Worm (Caenorhabditis elegans) whole organism, L3 larva: ENCODE results near the gene C37C3.12.

Source experiments
- R02D3.7 ChIP-seq: fragments of 150-350 bp; optimal IDR thresholded peaks from 2 replicates; lab custom pipeline; 2014; ENCODE audit warnings: missing biosample characterization, missing genetic modification characterization
- ZK546.5 ChIP-seq: sonication (generic microtip); optimal IDR thresholded peaks from 2 replicates; lab custom pipeline; 2017; ENCODE audit warnings: missing biosample characterization, missing genetic modification characterization
- ceh-28 ChIP-seq: fragments of 150-350 bp; optimal IDR thresholded peaks from 2 replicates; lab custom pipeline; 2014; ENCODE audit warnings: missing biosample characterization, missing genetic modification reagents, missing genetic modification characterization
- ceh-9 ChIP-seq: sonication (generic microtip); optimal IDR thresholded peaks from 2 replicates; lab custom pipeline; 2018; ENCODE audit warnings: missing biosample characterization, missing genetic modification characterization
- elt-1 ChIP-seq: fragments of 150-350 bp; optimal IDR thresholded peaks from 2 replicates; lab custom pipeline; 2014; ENCODE audit warnings: missing biosample characterization, missing genetic modification characterization
- eor-1 ChIP-seq, 2 experiments: fragments of 150-350 bp; optimal IDR thresholded peaks; 2 replicates each; lab custom pipeline; 2014 to 2018; ENCODE audit warnings: missing biosample characterization in 2 of 2, missing genetic modification characterization in 2 of 2
- fkh-10 ChIP-seq: sonication (generic microtip); optimal IDR thresholded peaks from 2 replicates; lab custom pipeline; 2017; ENCODE audit warnings: missing biosample characterization, missing genetic modification reagents, missing genetic modification characterization
- fos-1 ChIP-seq: fragments of 150-350 bp; optimal IDR thresholded peaks from 2 replicates; lab custom pipeline; 2014; ENCODE audit warnings: missing biosample characterization, missing genetic modification characterization
- jun-1 ChIP-seq: fragments of 150-350 bp; optimal IDR thresholded peaks from 2 replicates; lab custom pipeline; 2014; ENCODE audit warnings: missing biosample characterization, missing genetic modification reagents, missing genetic modification characterization
- lin-39 ChIP-seq: fragments of 150-350 bp; optimal IDR thresholded peaks from 2 replicates; lab custom pipeline; 2018; ENCODE audit warnings: missing biosample characterization, missing genetic modification reagents, missing genetic modification characterization
- lsy-12 ChIP-seq: sonication (generic microtip); optimal IDR thresholded peaks from 2 replicates; lab custom pipeline; 2016; ENCODE audit warnings: mild to moderate bottlenecking, missing genetic modification characterization, missing compliant biosample characterization
- mdl-1 ChIP-seq: fragments of 150-350 bp; optimal IDR thresholded peaks from 2 replicates; lab custom pipeline; 2014; ENCODE audit warnings: missing biosample characterization, missing genetic modification characterization
- mml-1 ChIP-seq: fragments of 150-350 bp; sonication (generic microtip); optimal IDR thresholded peaks from 3 replicates; lab custom pipeline; 2014; ENCODE audit warnings: missing biosample characterization, missing genetic modification characterization
- nfya-1 ChIP-seq: sonication (generic microtip); optimal IDR thresholded peaks from 2 replicates; lab custom pipeline; 2017; ENCODE audit warnings: missing genetic modification characterization, mild to moderate bottlenecking, missing compliant biosample characterization, antibody characterized with exemption, moderate library complexity; ENCODE audit not compliant: insufficient read depth
- nhr-11 ChIP-seq: fragments of 150-350 bp; optimal IDR thresholded peaks from 2 replicates; lab custom pipeline; 2014; ENCODE audit warnings: missing biosample characterization, missing genetic modification characterization
- nhr-12 ChIP-seq: fragments of 150-350 bp; optimal IDR thresholded peaks from 2 replicates; lab custom pipeline; 2014; ENCODE audit warnings: missing biosample characterization, missing genetic modification characterization
- nhr-23 ChIP-seq: fragments of 150-350 bp; optimal IDR thresholded peaks from 2 replicates; lab custom pipeline; 2014; ENCODE audit warnings: missing biosample characterization, missing genetic modification reagents, missing genetic modification characterization
- nhr-25 ChIP-seq: sonication (generic microtip); optimal IDR thresholded peaks from 2 replicates; lab custom pipeline; 2017; ENCODE audit warnings: missing biosample characterization, missing genetic modification characterization
- nhr-43 ChIP-seq: sonication (generic microtip); optimal IDR thresholded peaks from 2 replicates; lab custom pipeline; 2016; ENCODE audit warnings: mild to moderate bottlenecking, missing genetic modification characterization, missing compliant biosample characterization; ENCODE audit not compliant: poor library complexity, severe bottlenecking
- nhr-77 ChIP-seq: fragments of 150-350 bp; optimal IDR thresholded peaks from 2 replicates; lab custom pipeline; 2014; ENCODE audit warnings: missing biosample characterization, missing genetic modification characterization
- pha-4 ChIP-seq: fragments of 150-350 bp; optimal IDR thresholded peaks from 2 replicates; lab custom pipeline; 2014; ENCODE audit warnings: missing biosample characterization, missing genetic modification reagents, missing genetic modification characterization
- pqm-1 ChIP-seq: fragments of 150-350 bp; optimal IDR thresholded peaks from 2 replicates; lab custom pipeline; 2017; ENCODE audit warnings: missing biosample characterization, missing genetic modification characterization, inconsistent platforms
- sea-2 ChIP-seq: fragments of 150-350 bp; sonication (generic microtip); optimal IDR thresholded peaks from 4 replicates; lab custom pipeline; 2014; ENCODE audit warnings: missing biosample characterization, missing genetic modification reagents, missing genetic modification characterization
- snpc-4 ChIP-seq: fragments of 150-350 bp; optimal IDR thresholded peaks from 2 replicates; lab custom pipeline; 2014; ENCODE audit warnings: missing biosample characterization, missing genetic modification characterization
- zag-1 ChIP-seq: fragments of 150-350 bp; optimal IDR thresholded peaks from 2 replicates; lab custom pipeline; 2014; ENCODE audit warnings: missing biosample characterization, missing genetic modification characterization
- ztf-4 ChIP-seq: fragments of 150-350 bp; optimal IDR thresholded peaks from 2 replicates; lab custom pipeline; 2014; ENCODE audit warnings: missing biosample characterization, missing genetic modification characterization

C37C3.12 gene

DNA sequence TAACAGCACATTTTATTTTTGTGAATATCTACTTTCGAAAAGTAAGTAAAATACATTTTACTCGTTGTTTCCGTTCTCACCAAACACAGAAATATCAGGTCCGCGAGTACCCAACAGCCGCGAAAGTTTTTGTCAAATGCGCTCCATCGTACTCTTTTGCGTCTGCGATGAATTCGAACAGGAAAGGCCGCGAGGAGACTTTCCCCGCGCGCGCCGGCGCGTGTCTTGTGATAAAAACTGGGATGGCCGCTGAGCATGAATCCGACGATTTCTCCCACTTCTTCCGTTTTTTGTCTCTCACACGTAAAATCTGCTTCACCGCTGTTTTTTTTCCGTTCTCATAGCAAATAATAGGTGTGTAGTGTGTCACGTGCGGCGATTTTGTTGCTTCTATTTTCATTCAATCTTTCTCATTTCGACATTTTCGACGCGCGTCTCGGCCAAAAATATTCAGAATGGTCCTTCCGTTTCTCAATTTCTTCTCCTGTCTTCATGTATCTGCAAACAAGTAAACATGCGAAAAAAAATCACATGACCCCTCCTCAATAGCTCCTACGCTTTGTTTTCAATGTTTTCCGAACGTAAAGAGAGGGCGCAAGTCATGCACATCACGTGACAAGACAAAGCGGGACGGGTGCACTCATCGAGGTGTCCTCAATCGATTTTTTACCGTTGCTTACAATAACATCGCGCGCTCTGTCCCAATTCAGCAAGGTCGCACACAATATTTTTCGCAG lies 35.2 kb downstream of the C37C3.12 start, which contains the start of gene uvs-1 (continued):
- no peak for TF ChIP-seq mdl-1 (tag; lab: Kevin White, UChicago)
- TF ChIP-seq zag-1 (tag; lab: Kevin White, UChicago), result no peak
- TF ChIP-seq nhr-43 (tag; lab: Kevin White, UChicago), result no peak
- TF ChIP-seq nhr-25, result peak; percentile 56
- peak; percentile 87 for TF ChIP-seq lin-39 (tag; lab: Kevin White, UChicago)
- TF ChIP-seq ceh-9 (tag; lab: Kevin White, UChicago), result no peak
- no peak for TF ChIP-seq ZK546.5 (tag; lab: Kevin White, UChicago)
- TF ChIP-seq snpc-4, result peak; percentile 30
- TF ChIP-seq fos-1 (tag; lab: Kevin White, UChicago), result no peak
- peak; percentile 56 for TF ChIP-seq ceh-28 (tag; lab: Kevin White, UChicago)
- TF ChIP-seq nhr-12 (tag; lab: Kevin White, UChicago), result no peak
- TF ChIP-seq nfya-1 (tag; lab: Kevin White, UChicago), result peak; percentile 64
- no peak for TF ChIP-seq elt-1
- TF ChIP-seq R02D3.7 (tag; lab: Kevin White, UChicago), result no peak
- no peak for TF ChIP-seq ztf-4
- no peak for TF ChIP-seq eor-1 (tag; optimal IDR thresholded peaks at IDR 0.05; lab: Kevin White, UChicago)
- no peak for TF ChIP-seq pqm-1 (tag; lab: Kevin White, UChicago)
- TF ChIP-seq jun-1 (tag; lab: Kevin White, UChicago), result peak; percentile 18
- TF ChIP-seq sea-2 (GFP tag; lab: Kevin White, UChicago), result no peak
- peak; percentile 25 for TF ChIP-seq nhr-23 (tag; lab: Kevin White, UChicago)

DNA sequence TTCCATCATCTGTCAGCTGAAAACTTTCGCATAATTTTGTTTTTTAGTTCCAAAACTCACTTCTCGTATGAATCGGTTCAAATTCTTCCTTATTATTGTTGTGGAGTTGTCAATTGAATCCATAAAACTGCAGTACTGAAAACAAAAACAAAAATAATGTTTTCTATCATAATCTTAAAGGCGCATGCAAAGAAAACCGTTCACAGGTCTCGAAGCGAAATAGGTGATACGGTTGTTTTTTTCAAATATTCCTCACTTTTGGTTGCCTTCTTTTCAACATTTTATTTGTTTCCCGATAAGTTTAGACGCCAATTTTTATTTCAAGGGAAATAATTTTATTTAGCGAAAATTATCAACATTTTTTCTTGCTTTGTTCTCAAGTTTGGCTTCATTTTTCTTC lies 35.8 kb downstream of the C37C3.12 start:
- TF ChIP-seq lin-39 (tag; lab: Kevin White, UChicago) (no peak), lsy-12 (no peak), mml-1 (tag; lab: Kevin White, UChicago) (no peak), fkh-10 (GFP tag; lab: Kevin White, UChicago) (no peak), nhr-11 (no peak)

ce11 chrV:7798079-7798478 lies 41.3 kb downstream of the C37C3.12 start, which contains the start of gene ZK742.7:
ZK742.7 (plus strand) TSS chrV:7798379.
- TF ChIP-seq fkh-10 (GFP tag; lab: Kevin White, UChicago), result peak; percentile 15
- no peak for TF ChIP-seq nhr-11

- TF ChIP-seq mdl-1 (tag; lab: Kevin White, UChicago) (no peak), jun-1 (tag; lab: Kevin White, UChicago) (no peak), lsy-12 (no peak), nhr-77 (tag; lab: Kevin White, UChicago) (no peak), pha-4 (no peak)
Observed at ce11 chrV:7793067-7793466, 46.3 kb downstream of the C37C3.12 start, which contains the start of gene flp-21. flp-21 (plus strand) TSS chrV:7793367.
